Worm (Caenorhabditis elegans): ENCODE measurements around the gene M151.1.

DNA sequence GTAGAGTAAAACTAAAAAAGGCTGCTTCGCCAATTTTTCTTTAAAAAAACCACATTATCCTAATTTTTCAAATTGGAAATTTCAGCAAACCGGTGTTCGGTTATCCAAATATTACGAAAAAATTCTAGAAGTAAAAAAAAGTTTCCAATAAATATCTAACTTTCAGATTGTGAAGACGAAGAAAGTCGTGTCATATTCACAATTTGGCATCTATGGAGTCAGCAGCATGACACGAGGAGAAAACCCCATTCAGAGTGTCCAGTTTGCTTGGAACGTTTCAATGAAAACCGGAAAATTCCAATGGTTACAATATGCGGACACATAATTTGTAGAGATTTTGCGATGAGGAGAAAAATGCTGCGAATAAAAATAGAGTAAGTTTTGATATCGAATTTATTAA, 46.0 kb upstream of the M151.1 start, which contains the start of gene Y49F6A.12:
- no peak for TF ChIP-seq ztf-4 (tag; optimal IDR thresholded peaks at IDR 0.05)
- TF ChIP-seq ztf-11 (tag; optimal IDR thresholded peaks at IDR 0.05) = no peak
- TF ChIP-seq nhr-11 (tag; optimal IDR thresholded peaks at IDR 0.05) = no peak
- no peak for TF ChIP-seq nhr-12 (tag; optimal IDR thresholded peaks at IDR 0.05)
- TF ChIP-seq Y55F3AM.14 (GFP tag; optimal IDR thresholded peaks at IDR 0.05) = no peak
- TF ChIP-seq C34F6.9 (tag; optimal IDR thresholded peaks at IDR 0.05) = no peak
- no peak for TF ChIP-seq elt-3 (tag; optimal IDR thresholded peaks at IDR 0.05)
